Fruit fly (Drosophila melanogaster): ENCODE data around the gene Hmgcl.

Hmgcl gene

DNA sequence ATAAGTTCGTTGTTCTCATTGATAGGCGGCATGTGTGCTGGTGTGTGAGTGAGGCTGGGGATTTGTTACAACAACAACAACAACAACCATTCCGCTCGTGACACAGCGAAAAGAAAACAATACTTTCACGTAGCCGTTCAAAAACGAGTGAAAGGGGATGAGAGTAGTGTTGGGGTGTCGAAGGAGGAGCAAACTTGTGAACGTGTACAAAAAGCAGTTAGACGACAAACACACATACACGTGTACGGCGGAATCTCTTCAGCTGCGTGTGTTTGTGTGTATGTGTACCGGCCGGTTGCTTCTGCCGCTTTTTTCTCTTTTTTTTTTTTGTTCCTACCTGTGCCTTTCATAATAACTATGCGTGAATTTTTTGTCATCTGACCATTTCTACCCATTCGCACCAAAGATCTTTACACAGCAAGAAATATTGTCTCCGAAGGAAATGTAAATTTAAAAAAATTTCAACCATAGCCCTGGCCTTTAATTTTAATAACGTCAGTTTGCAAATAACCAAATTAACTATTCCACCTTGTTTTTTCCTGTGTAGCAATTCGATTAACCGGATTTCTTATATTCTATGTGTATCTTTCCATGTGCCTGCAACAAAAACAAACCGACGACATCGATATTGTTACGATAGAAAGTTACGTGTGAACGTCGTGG is 38.0 kb upstream of the Hmgcl start (continued):
- TF ChIP-seq CG11398 (GFP tag; optimal IDR thresholded peaks at IDR 0.05) (peak; percentile 69), Elba2 (GFP tag; optimal IDR thresholded peaks at IDR 0.05) (peak; percentile 37), HmgD (GFP tag; optimal IDR thresholded peaks at IDR 0.05) (no peak), exex (tag; optimal IDR thresholded peaks at IDR 0.05) (no peak), CG3847 (GFP tag; IDR thresholded peaks at IDR 0.05) (no peak), org-1 (GFP tag; optimal IDR thresholded peaks at IDR 0.05) (peak; percentile 48), rib (GFP tag; IDR thresholded peaks at IDR 0.05) (peak; percentile 46; the same call in 1 of the 2 replicates), lola (GFP tag; optimal IDR thresholded peaks at IDR 0.05) (peak in 1 of 3 experiments; percentile 66), vfl (GFP tag; optimal IDR thresholded peaks at IDR 0.05) (peak; percentile 45), HLH3B (GFP tag; IDR thresholded peaks at IDR 0.05) (peak; percentile 81; the same call in 1 of the 2 replicates), Xbp1 (GFP tag; optimal IDR thresholded peaks at IDR 0.05) (peak; percentile 76), CG31365 (tag; optimal IDR thresholded peaks at IDR 0.05) (peak; percentile 54), btn (GFP tag; optimal IDR thresholded peaks at IDR 0.05) (peak; percentile 21), CG10267 (tag; optimal IDR thresholded peaks at IDR 0.05) (peak; percentile 69), ap (GFP tag; IDR thresholded peaks at IDR 0.05) (peak; percentile 72), CG14710 (tag; optimal IDR thresholded peaks at IDR 0.05) (peak; percentile 60), CG12155 (GFP tag; optimal IDR thresholded peaks at IDR 0.05) (peak; percentile 52), CG1603 (tag; optimal IDR thresholded peaks at IDR 0.05) (peak; percentile 81), CG13624 (GFP tag; optimal IDR thresholded peaks at IDR 0.05) (peak; percentile 62), corto (GFP tag; optimal IDR thresholded peaks at IDR 0.05) (peak; percentile 38), BEAF-32 (GFP tag; optimal IDR thresholded peaks at IDR 0.05) (no peak), CG4328 (GFP tag; optimal IDR thresholded peaks at IDR 0.05) (no peak), unc-4 (GFP tag; IDR thresholded peaks at IDR 0.05; ENCODE audit: partially characterized antibody) (no peak), CG18764 (GFP tag; optimal IDR thresholded peaks at IDR 0.05) (peak; percentile 3), Scr (GFP tag; IDR thresholded peaks at IDR 0.05; ENCODE audit: partially characterized antibody) (no peak), CG17568 (GFP tag; optimal IDR thresholded peaks at IDR 0.05) (peak; percentile 77), Sox100B (GFP tag; optimal IDR thresholded peaks at IDR 0.05) (peak; percentile 41), tna (GFP tag; IDR thresholded peaks at IDR 0.05; ENCODE audit: partially characterized antibody) (no peak), Trl (optimal IDR thresholded peaks at IDR 0.05) (peak in 1 of 2 experiments; percentile 31), Trl (GFP tag; optimal IDR thresholded peaks at IDR 0.05) (peak; percentile 72), hkb (optimal IDR thresholded peaks at IDR 0.05) (no peak), hkb (GFP tag; IDR thresholded peaks at IDR 0.05) (peak; percentile 90), bsh (GFP tag; optimal IDR thresholded peaks at IDR 0.05) (peak; percentile 65 to 85), nerfin-1 (tag; optimal IDR thresholded peaks at IDR 0.05) (peak; percentile 74), CG1233 (GFP tag; optimal IDR thresholded peaks at IDR 0.05) (peak; percentile 51), ems (GFP tag; optimal IDR thresholded peaks at IDR 0.05) (peak; percentile 64), CG6813 (GFP tag; optimal IDR thresholded peaks at IDR 0.05) (no peak), h (optimal IDR thresholded peaks at IDR 0.05) (no peak), bowl (GFP tag; IDR thresholded peaks at IDR 0.05) (peak; percentile 43; the same call in 1 of the 2 replicates), pum (GFP tag; optimal IDR thresholded peaks at IDR 0.05) (peak; percentile 57), CG32767 (GFP tag; IDR thresholded peaks at IDR 0.05) (no peak), CG5180 (GFP tag; optimal IDR thresholded peaks at IDR 0.05) (no peak), CG12219 (GFP tag; optimal IDR thresholded peaks at IDR 0.05) (peak; percentile 65), repo (GFP tag; optimal IDR thresholded peaks at IDR 0.05) (peak; percentile 43), CG3407 (GFP tag; optimal IDR thresholded peaks at IDR 0.05) (peak; percentile 32), Nf-YB (GFP tag; optimal IDR thresholded peaks at IDR 0.05) (no peak), otp (GFP tag; IDR thresholded peaks at IDR 0.05) (no peak; the same call in 2 of the 3 replicates), insv (GFP tag; optimal IDR thresholded peaks at IDR 0.05) (no peak), lab (GFP tag; optimal IDR thresholded peaks at IDR 0.05) (peak; percentile 76)
